Fruit fly (Drosophila melanogaster): ENCODE data around the gene smog.

smog gene

DNA sequence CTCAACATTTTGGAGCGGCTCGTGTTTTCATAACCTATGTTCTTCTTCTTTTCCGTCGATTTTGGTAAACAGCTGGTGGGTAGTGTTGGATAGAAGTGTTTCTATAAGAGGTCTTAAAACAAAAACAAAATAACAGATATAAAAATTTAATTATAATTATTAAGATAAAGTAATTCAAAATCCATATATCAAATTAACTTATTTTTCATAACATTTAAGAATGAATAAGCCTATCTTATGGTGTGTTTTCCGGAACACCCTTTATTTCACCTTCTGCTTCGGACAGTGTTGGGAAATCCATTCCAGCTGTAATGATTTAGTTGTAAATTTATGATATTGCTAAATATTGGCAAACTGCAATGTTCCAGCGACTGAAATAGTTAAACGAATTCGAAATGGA lies 2.3 kb upstream of the smog start, which contains the start of the genes mRpS2 and Mon1 (continued):
- TF ChIP-seq nau (GFP tag; optimal IDR thresholded peaks at IDR 0.05) = no peak
- no peak for TF ChIP-seq Bgb (GFP tag; IDR thresholded peaks at IDR 0.05; ENCODE audit: partially characterized antibody)
- no peak for TF ChIP-seq Scr (GFP tag; IDR thresholded peaks at IDR 0.05; ENCODE audit: partially characterized antibody)
- TF ChIP-seq Side (GFP tag; optimal IDR thresholded peaks at IDR 0.05) = peak; percentile 65
- peak; percentile 97 for TF ChIP-seq CG13424 (tag; optimal IDR thresholded peaks at IDR 0.05)
- TF ChIP-seq CG7372 (GFP tag; IDR thresholded peaks at IDR 0.05) = peak; percentile 95
- peak; percentile 93 for TF ChIP-seq CG11696 (GFP tag; IDR thresholded peaks at IDR 0.05)
- TF ChIP-seq Lim3 (GFP tag; IDR thresholded peaks at IDR 0.05) = peak; percentile 77
- TF ChIP-seq fu2 (GFP tag; optimal IDR thresholded peaks at IDR 0.05) = peak; percentile 77
- TF ChIP-seq otp (GFP tag; IDR thresholded peaks at IDR 0.05) = peak; percentile 95
- TF ChIP-seq chn (GFP tag; optimal IDR thresholded peaks at IDR 0.05) = peak; percentile 90
- TF ChIP-seq Blimp-1 (GFP tag; optimal IDR thresholded peaks at IDR 0.05) = peak; percentile 95
- TF ChIP-seq CG13894 (tag; optimal IDR thresholded peaks at IDR 0.05) = peak; percentile 94
- peak; percentile 96 for TF ChIP-seq ranshi (GFP tag; IDR thresholded peaks at IDR 0.05)
- no peak for TF ChIP-seq knrl (GFP tag; IDR thresholded peaks at IDR 0.05; ENCODE audit: partially characterized antibody)
- peak; percentile 79 for TF ChIP-seq ham (GFP tag; IDR thresholded peaks at IDR 0.05)
- TF ChIP-seq CG2712 (tag; optimal IDR thresholded peaks at IDR 0.05) = peak; percentile 97
- TF ChIP-seq gem (tag; optimal IDR thresholded peaks at IDR 0.05) = peak; percentile 99
- TF ChIP-seq Mad (GFP tag; optimal IDR thresholded peaks at IDR 0.05) = peak; percentile 84
- TF ChIP-seq Nf-YB (GFP tag; optimal IDR thresholded peaks at IDR 0.05) = peak; percentile 74
- peak; percentile 91 for TF ChIP-seq mam (GFP tag; optimal IDR thresholded peaks at IDR 0.05)
- peak; percentile 82 for TF ChIP-seq aop (GFP tag; IDR thresholded peaks at IDR 0.05)
- TF ChIP-seq Opbp (GFP tag; IDR thresholded peaks at IDR 0.05; ENCODE audit: partially characterized antibody) = no peak
- TF ChIP-seq CG9609 (GFP tag; optimal IDR thresholded peaks at IDR 0.05) = peak; percentile 80
- peak; percentile 97 for TF ChIP-seq H15 (GFP tag; IDR thresholded peaks at IDR 0.05)
- no peak for TF ChIP-seq tll (GFP tag; optimal IDR thresholded peaks at IDR 0.05)
- peak; percentile 87 for TF ChIP-seq CG8765 (GFP tag; IDR thresholded peaks at IDR 0.05)
- TF ChIP-seq CG1602 (GFP tag; optimal IDR thresholded peaks at IDR 0.05) = peak; percentile 95
- peak; percentile 87 for TF ChIP-seq CG18011 (GFP tag; optimal IDR thresholded peaks at IDR 0.05)
- TF ChIP-seq CG12219 (GFP tag; optimal IDR thresholded peaks at IDR 0.05) = peak; percentile 71
- peak; percentile 89 for TF ChIP-seq CG6254 (GFP tag; optimal IDR thresholded peaks at IDR 0.05)
- no peak for TF ChIP-seq hkb (optimal IDR thresholded peaks at IDR 0.05)
- TF ChIP-seq hkb (GFP tag; IDR thresholded peaks at IDR 0.05) = peak; percentile 93
- peak; percentile 96 for TF ChIP-seq Med (GFP tag)
- TF ChIP-seq Tbp (GFP tag; optimal IDR thresholded peaks at IDR 0.05) = no peak
- peak; percentile 70 for TF ChIP-seq CG3838 (GFP tag; optimal IDR thresholded peaks at IDR 0.05)
- no peak for TF ChIP-seq CG7745 (tag; optimal IDR thresholded peaks at IDR 0.05)
- peak; percentile 82 for TF ChIP-seq Poxn (GFP tag; IDR thresholded peaks at IDR 0.05)
- peak; percentile 89 for TF ChIP-seq ATbp (GFP tag; optimal IDR thresholded peaks at IDR 0.05)
- 0 out of 2 replicates have a peak, but pooled peaks have one; percentile 37 for TF ChIP-seq Dref (GFP tag; IDR thresholded peaks at IDR 0.05)
- no peak for TF ChIP-seq Asciz (GFP tag; optimal IDR thresholded peaks at IDR 0.05)
- TF ChIP-seq CG17802 (tag; optimal IDR thresholded peaks at IDR 0.05) = peak; percentile 76
- peak; percentile 97 for TF ChIP-seq CG17829 (tag; optimal IDR thresholded peaks at IDR 0.05)
- TF ChIP-seq Doc2 (GFP tag; IDR thresholded peaks at IDR 0.05) = peak; percentile 73; the same call in 1 of the 2 replicates
- peak; percentile 78 for TF ChIP-seq CG2116 (GFP tag; optimal IDR thresholded peaks at IDR 0.05)
- TF ChIP-seq da (GFP tag; optimal IDR thresholded peaks at IDR 0.05) = peak; percentile 37
- no peak for TF ChIP-seq hth (optimal IDR thresholded peaks at IDR 0.05)
- TF ChIP-seq yki (optimal IDR thresholded peaks at IDR 0.05) = no peak
- TF ChIP-seq CG3281 (GFP tag; optimal IDR thresholded peaks at IDR 0.05) = peak; percentile 95
- TF ChIP-seq CG1233 (GFP tag; optimal IDR thresholded peaks at IDR 0.05) = peak; percentile 94
- peak; percentile 88 for TF ChIP-seq CG18476 (GFP tag; optimal IDR thresholded peaks at IDR 0.05)
- TF ChIP-seq Lpt (GFP tag; optimal IDR thresholded peaks at IDR 0.05) = no peak
